Worm (Caenorhabditis elegans): ENCODE results near the gene cct-2.
A peak's percentile ranks its signal among the peaks of the same experiment; 100 is the strongest.

Gene cct-2

ce11 chrII:8945167-8945566, 17.6 kb downstream of the cct-2 start:
- TF ChIP-seq fkh-10 (GFP tag; optimal IDR thresholded peaks at IDR 0.05) (peak; percentile 18), zfp-2 (tag; optimal IDR thresholded peaks at IDR 0.05) (no peak)

ce11 chrII:8947391-8947790, 19.9 kb downstream of the cct-2 start, which contains the start of gene cutl-15:
TSS of gene cutl-15 (minus strand) at chrII:8947688.
- TF ChIP-seq ceh-28 (tag; optimal IDR thresholded peaks at IDR 0.05) = no peak
- TF ChIP-seq aha-1 (tag) = peak; percentile 98
- TF ChIP-seq jun-1 (tag; optimal IDR thresholded peaks at IDR 0.05) = no peak
- TF ChIP-seq vab-7 (GFP tag; IDR thresholded peaks at IDR 0.05) = no peak
- no peak for TF ChIP-seq Y5F2A.4 (GFP tag; optimal IDR thresholded peaks at IDR 0.05)
- TF ChIP-seq unc-62 (GFP tag; optimal IDR thresholded peaks at IDR 0.05 in 1 of 2) = peak in 1 of 2 experiments; percentile 25
- no peak for TF ChIP-seq unc-62 (tag; optimal IDR thresholded peaks at IDR 0.05)
- TF ChIP-seq F44E2.7 (GFP tag; IDR thresholded peaks at IDR 0.05) = no peak
- no peak for TF ChIP-seq set-16 (GFP tag; IDR thresholded peaks at IDR 0.05)
- TF ChIP-seq ceh-82 (tag; optimal IDR thresholded peaks at IDR 0.05) = no peak
- no peak for TF ChIP-seq hlh-11 (tag; optimal IDR thresholded peaks at IDR 0.05)
- no peak for TF ChIP-seq pqm-1 (tag; optimal IDR thresholded peaks at IDR 0.05)
- no peak for TF ChIP-seq zfp-2 (tag; optimal IDR thresholded peaks at IDR 0.05)
- no peak for TF ChIP-seq nhr-25 (tag; optimal IDR thresholded peaks at IDR 0.05; ENCODE audit: borderline replicate concordance, insufficient read depth)
- no peak for TF ChIP-seq nhr-11 (tag; optimal IDR thresholded peaks at IDR 0.05)
- TF ChIP-seq ceh-20 (GFP tag; IDR thresholded peaks at IDR 0.05) = no peak
- no peak for TF ChIP-seq sdz-12 (GFP tag; optimal IDR thresholded peaks at IDR 0.05)

DNA sequence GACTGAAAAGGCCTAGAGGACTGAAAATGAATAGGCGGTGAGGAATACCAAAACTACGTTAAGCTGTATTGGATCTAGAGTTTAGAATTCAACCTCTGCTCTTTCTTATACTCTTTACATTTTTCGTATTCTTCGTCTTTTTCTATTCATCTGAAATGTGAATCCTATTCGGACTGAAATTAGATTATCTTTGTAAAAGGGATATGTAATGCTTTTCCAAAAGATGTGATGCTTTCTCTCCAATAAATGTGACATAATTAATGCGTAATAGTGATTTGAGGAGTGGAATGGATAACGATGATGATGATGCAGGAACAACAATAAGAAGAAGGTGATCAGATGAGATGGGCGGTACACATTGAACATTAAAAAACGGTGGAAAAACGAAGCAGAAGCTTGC, 21.1 kb downstream of the cct-2 start:
- TF ChIP-seq ztf-11 (tag; optimal IDR thresholded peaks at IDR 0.05) = no peak
- TF ChIP-seq nhr-41 (GFP tag; IDR thresholded peaks at IDR 0.05) = no peak
- no peak for TF ChIP-seq T26A8.4 (GFP tag; IDR thresholded peaks at IDR 0.05)
- TF ChIP-seq Y75B8A.6 (GFP tag; IDR thresholded peaks at IDR 0.05) = no peak
- TF ChIP-seq lin-13 (GFP tag; optimal IDR thresholded peaks at IDR 0.05) = no peak
- TF ChIP-seq nhr-11 (tag; optimal IDR thresholded peaks at IDR 0.05) = no peak
- TF ChIP-seq unc-62 (GFP tag; optimal IDR thresholded peaks at IDR 0.05 in 1 of 2) = no peak
- no peak for TF ChIP-seq unc-62 (tag; optimal IDR thresholded peaks at IDR 0.05)
- no peak for TF ChIP-seq ceh-28 (tag; optimal IDR thresholded peaks at IDR 0.05)
- no peak for TF ChIP-seq zfp-3 (GFP tag; conservative IDR thresholded peaks at IDR 0.05)
- no peak for TF ChIP-seq nhr-25 (tag; optimal IDR thresholded peaks at IDR 0.05; ENCODE audit: borderline replicate concordance, insufficient read depth)
- no peak for TF ChIP-seq nhr-237 (tag; optimal IDR thresholded peaks at IDR 0.05)
- TF ChIP-seq daf-19 (GFP tag; conservative IDR thresholded peaks at IDR 0.05) = no peak
- TF ChIP-seq nhr-10 (tag; optimal IDR thresholded peaks at IDR 0.05) = no peak
- TF ChIP-seq lin-29 (GFP tag; IDR thresholded peaks at IDR 0.05) = no peak
- no peak for TF ChIP-seq gei-8 (GFP tag; optimal IDR thresholded peaks at IDR 0.05)
- no peak for TF ChIP-seq ZK337.2 (GFP tag; IDR thresholded peaks at IDR 0.05)
- TF ChIP-seq F26F4.8 (GFP tag; conservative IDR thresholded peaks at IDR 0.05) = no peak
- no peak for TF ChIP-seq mes-2 (tag; optimal IDR thresholded peaks at IDR 0.05; ENCODE audit: poor library complexity, severe bottlenecking)
- no peak for TF ChIP-seq dmd-8 (GFP tag; IDR thresholded peaks at IDR 0.05)

DNA sequence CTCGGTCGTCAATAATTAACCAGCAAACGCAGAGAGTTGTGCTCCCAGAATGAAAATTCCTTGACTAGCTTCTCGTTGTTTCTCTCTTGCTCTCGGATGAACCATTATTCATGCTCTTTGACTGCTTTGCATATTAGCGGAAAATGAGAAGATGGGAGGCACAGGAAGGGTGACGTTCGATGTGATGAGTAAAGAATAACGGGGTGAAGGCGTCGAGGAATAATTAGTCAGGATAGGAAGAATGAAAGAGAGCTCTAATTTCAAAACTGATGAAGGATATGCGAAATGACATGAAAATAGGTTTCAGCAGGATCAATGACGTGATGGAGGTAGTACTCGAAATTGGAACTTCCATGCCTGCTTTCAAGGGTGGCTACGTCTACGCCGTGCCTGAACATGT, 23.7 kb downstream of the cct-2 start:
- TF ChIP-seq nhr-111 (GFP tag; optimal IDR thresholded peaks at IDR 0.05) (no peak), spr-1 (tag; optimal IDR thresholded peaks at IDR 0.05) (no peak), unc-62 (GFP tag; optimal IDR thresholded peaks at IDR 0.05 in 1 of 2) (peak in 1 of 2 experiments; percentile 97), unc-62 (tag; optimal IDR thresholded peaks at IDR 0.05) (no peak), tag-97 (GFP tag; IDR thresholded peaks at IDR 0.05) (no peak), R02D3.7 (tag; optimal IDR thresholded peaks at IDR 0.05) (no peak), attf-4 (tag; optimal IDR thresholded peaks at IDR 0.05) (no peak), php-3 (GFP tag; IDR thresholded peaks at IDR 0.05) (no peak), nhr-102 (tag; optimal IDR thresholded peaks at IDR 0.05) (no peak)
